Fruit fly (Drosophila melanogaster) whole organism, embryonic: Measurements from ENCODE around the gene CG1998.
A peak's percentile ranks its signal among the peaks of the same experiment; 100 is the strongest.

Experiments used
- B-H1 ChIP-seq: fragments of 200-800 bp; sonication (Bioruptor generic); IDR thresholded peaks from 3 replicates; pipeline ENCODE4 v1.3.6; 2022; ENCODE audit warnings: missing biosample characterization, missing genetic modification characterization
- Bteb2 ChIP-seq: fragments of 200-800 bp; sonication (Bioruptor generic); optimal IDR thresholded peaks from 2 replicates; lab custom pipeline; 2016; ENCODE audit warnings: missing biosample characterization, missing genetic modification characterization
- CG12659 ChIP-seq: fragments of 200-800 bp; sonication (Bioruptor generic); optimal IDR thresholded peaks from 3 replicates; lab custom pipeline; 2017; ENCODE audit warnings: mild to moderate bottlenecking, missing biosample characterization, missing genetic modification reagents, missing genetic modification characterization
- CG13424 ChIP-seq: fragments of 200-800 bp; sonication (Bioruptor generic); optimal IDR thresholded peaks from 2 replicates; lab custom pipeline; 2019; ENCODE audit warnings: missing biosample characterization, mild to moderate bottlenecking, missing genetic modification characterization, moderate library complexity
- CG14667 ChIP-seq: fragments of 200-800 bp; sonication (Bioruptor generic); IDR thresholded peaks from 2 replicates; pipeline ENCODE4 v1.3.6; 2022; ENCODE audit warnings: missing biosample characterization, missing genetic modification characterization
- CG14860 ChIP-seq: fragments of 200-800 bp; sonication (Bioruptor generic); IDR thresholded peaks from 3 replicates; pipeline ENCODE4 v1.3.6; 2022; ENCODE audit warnings: missing biosample characterization, missing genetic modification characterization; ENCODE audit not compliant: partially characterized antibody
- CG16813 ChIP-seq: fragments of 200-800 bp; sonication (Bioruptor generic); IDR thresholded peaks from 3 replicates; pipeline ENCODE4 v1.3.6; 2022; ENCODE audit warnings: missing biosample characterization, missing genetic modification characterization; ENCODE audit not compliant: partially characterized antibody
- CG17328 ChIP-seq: fragments of 200-800 bp; sonication (Bioruptor generic); IDR thresholded peaks from 2 replicates; pipeline ENCODE4 v1.3.6; 2022; ENCODE audit warnings: missing biosample characterization, missing genetic modification characterization
- CG1792 ChIP-seq: fragments of 200-800 bp; sonication (Bioruptor generic); optimal IDR thresholded peaks from 2 replicates; lab custom pipeline; 2016; ENCODE audit warnings: missing biosample characterization, missing genetic modification characterization
- CG18011 ChIP-seq: fragments of 200-800 bp; sonication (Bioruptor generic); optimal IDR thresholded peaks from 2 replicates; lab custom pipeline; 2017; ENCODE audit warnings: missing biosample characterization, missing genetic modification characterization, mild to moderate bottlenecking, moderate library complexity, missing genotype
- CG3065 ChIP-seq: fragments of 200-800 bp; sonication (Bioruptor generic); optimal IDR thresholded peaks from 2 replicates; lab custom pipeline; 2016; ENCODE audit warnings: missing biosample characterization, missing genetic modification characterization
- CG3847 ChIP-seq: fragments of 200-800 bp; sonication (Bioruptor generic); IDR thresholded peaks from 2 replicates; pipeline ENCODE4 v1.3.6; 2022; ENCODE audit warnings: missing biosample characterization, missing genetic modification characterization
- CG5180 ChIP-seq: fragments of 200-800 bp; sonication (Bioruptor generic); optimal IDR thresholded peaks from 3 replicates; lab custom pipeline; 2017; ENCODE audit warnings: missing biosample characterization, missing genetic modification characterization, mild to moderate bottlenecking, moderate library complexity, missing genetic modification reagents
- CG6683 ChIP-seq: fragments of 200-800 bp; sonication (Bioruptor generic); optimal IDR thresholded peaks from 2 replicates; lab custom pipeline; 2017; ENCODE audit warnings: missing biosample characterization, mild to moderate bottlenecking, missing genetic modification characterization, missing genetic modification reagents
- CG7556 ChIP-seq: fragments of 200-800 bp; sonication (Bioruptor generic); optimal IDR thresholded peaks from 2 replicates; lab custom pipeline; 2017; ENCODE audit warnings: missing biosample characterization, mild to moderate bottlenecking, missing genetic modification characterization
- CG8281 ChIP-seq: fragments of 200-800 bp; sonication (Bioruptor generic); optimal IDR thresholded peaks from 2 replicates; lab custom pipeline; 2018; ENCODE audit warnings: missing biosample characterization, mild to moderate bottlenecking, missing genetic modification characterization, moderate library complexity
- CG8388 ChIP-seq: fragments of 200-800 bp; sonication (Bioruptor generic); optimal IDR thresholded peaks from 2 replicates; lab custom pipeline; 2019; ENCODE audit warnings: missing biosample characterization, mild to moderate bottlenecking, missing genetic modification characterization, moderate library complexity
- D19B ChIP-seq: fragments of 200-800 bp; sonication (Bioruptor generic); optimal IDR thresholded peaks from 2 replicates; lab custom pipeline; 2017; ENCODE audit warnings: missing biosample characterization, mild to moderate bottlenecking, missing genetic modification characterization
- Dad ChIP-seq: fragments of 200-800 bp; sonication (Bioruptor generic); optimal IDR thresholded peaks from 3 replicates; lab custom pipeline; 2016; ENCODE audit warnings: missing biosample characterization, missing genetic modification characterization
- Dbx ChIP-seq: fragments of 200-800 bp; sonication (Bioruptor generic); IDR thresholded peaks from 3 replicates; pipeline ENCODE4 v1.3.6; 2022; ENCODE audit warnings: missing biosample characterization, missing genetic modification characterization
- Dfd ChIP-seq, 2 experiments: fragments of >200 bp; optimal IDR thresholded peaks; 2 replicates each; lab custom pipeline; 2017; ENCODE audit warnings: missing biosample characterization in 2 of 2, missing genetic modification characterization in 2 of 2
- Dll ChIP-seq: fragments of 200-800 bp; sonication (Bioruptor generic); IDR thresholded peaks from 4 replicates; pipeline ENCODE4 v1.3.6; 2022; ENCODE audit warnings: missing biosample characterization, missing genetic modification characterization; ENCODE audit not compliant: partially characterized antibody
- GATAe ChIP-seq: fragments of 200-800 bp; sonication (Bioruptor generic); conservative IDR thresholded peaks from 2 replicates; pipeline ENCODE4 v1.3.6; 2022; ENCODE audit warnings: missing biosample characterization, missing genetic modification characterization
- HLHmδ ChIP-seq: fragments of 200-800 bp; sonication (Bioruptor generic); optimal IDR thresholded peaks from 2 replicates; lab custom pipeline; 2018; ENCODE audit warnings: missing biosample characterization, mild to moderate bottlenecking, missing genetic modification characterization, moderate library complexity
- Max ChIP-seq: fragments of 200-800 bp; sonication (Bioruptor generic); optimal IDR thresholded peaks from 2 replicates; lab custom pipeline; 2016; ENCODE audit warnings: missing biosample characterization, mild to moderate bottlenecking, missing genetic modification characterization
- NC2β ChIP-seq: fragments of 200-800 bp; sonication (Bioruptor generic); optimal IDR thresholded peaks from 2 replicates; lab custom pipeline; 2016; ENCODE audit warnings: missing biosample characterization, missing genetic modification characterization
- Nf-YA ChIP-seq: fragments of 200-800 bp; sonication (Bioruptor generic); IDR thresholded peaks from 2 replicates; pipeline ENCODE4 v1.3.6; 2022; ENCODE audit warnings: missing biosample characterization, missing genetic modification characterization
- Oaz ChIP-seq: fragments of 200-800 bp; sonication (Bioruptor generic); IDR thresholded peaks from 2 replicates; pipeline ENCODE4 v1.3.6; 2022; ENCODE audit warnings: missing biosample characterization, missing genetic modification characterization
- Oli ChIP-seq: fragments of 200-800 bp; sonication (Bioruptor generic); optimal IDR thresholded peaks from 2 replicates; lab custom pipeline; 2018; ENCODE audit warnings: missing biosample characterization, mild to moderate bottlenecking, missing genetic modification characterization, moderate library complexity
- Poxn ChIP-seq: fragments of 200-800 bp; sonication (Bioruptor generic); IDR thresholded peaks from 2 replicates; pipeline ENCODE4 v1.3.6; 2022; ENCODE audit warnings: missing biosample characterization, missing genetic modification characterization
- Six4 ChIP-seq: fragments of 200-800 bp; sonication (Bioruptor generic); optimal IDR thresholded peaks from 2 replicates; lab custom pipeline; 2016; ENCODE audit warnings: missing biosample characterization, missing genetic modification characterization
- ab ChIP-seq: fragments of 200-800 bp; sonication (Bioruptor generic); optimal IDR thresholded peaks from 2 replicates; lab custom pipeline; 2016; ENCODE audit warnings: missing biosample characterization, missing genetic modification characterization
- btn ChIP-seq: fragments of 200-800 bp; sonication (Bioruptor generic); optimal IDR thresholded peaks from 2 replicates; lab custom pipeline; 2016; ENCODE audit warnings: missing biosample characterization, missing genetic modification characterization
- dati ChIP-seq: fragments of 200-800 bp; sonication (Bioruptor generic); IDR thresholded peaks from 2 replicates; pipeline ENCODE4 v1.3.6; 2022; ENCODE audit warnings: missing biosample characterization, missing genetic modification characterization
- gsb-n ChIP-seq: fragments of 200-800 bp; sonication (Bioruptor generic); optimal IDR thresholded peaks from 3 replicates; lab custom pipeline; 2018; ENCODE audit warnings: missing biosample characterization, mild to moderate bottlenecking, missing genetic modification characterization
- h ChIP-seq: fragments of >200 bp; optimal IDR thresholded peaks from 2 replicates; lab custom pipeline; 2017
- hkb ChIP-seq, 2 experiments: fragments of 200-800 bp in 1 of 2; fragments of >200 bp in 1 of 2; sonication (Bioruptor generic) in 1 of 2; IDR thresholded peaks in 1 of 2; optimal IDR thresholded peaks in 1 of 2; 2 replicates each; pipeline versions ENCODE4 v1.3.6 to Lab custom; 2017 to 2022; ENCODE audit warnings: missing biosample characterization in 1 of 2, missing genetic modification characterization in 1 of 2
- jumu ChIP-seq: fragments of 200-800 bp; sonication (Bioruptor generic); optimal IDR thresholded peaks from 3 replicates; lab custom pipeline; 2016; ENCODE audit warnings: missing biosample characterization, missing genetic modification characterization
- kni ChIP-seq: fragments of 200-800 bp; sonication (Bioruptor generic); optimal IDR thresholded peaks from 3 replicates; lab custom pipeline; 2017; ENCODE audit warnings: mild to moderate bottlenecking, missing biosample characterization, missing genetic modification reagents, missing genetic modification characterization
- lilli ChIP-seq: fragments of 200-800 bp; sonication (Bioruptor generic); optimal IDR thresholded peaks from 3 replicates; lab custom pipeline; 2016; ENCODE audit warnings: missing biosample characterization, missing genetic modification characterization
- otp ChIP-seq: fragments of 200-800 bp; sonication (Bioruptor generic); IDR thresholded peaks from 3 replicates; pipeline ENCODE4, ENCODE4 v1.3.6; 2022; ENCODE audit warnings: missing biosample characterization, missing genetic modification characterization
- phol ChIP-seq: fragments of 200-800 bp; sonication (Bioruptor generic); optimal IDR thresholded peaks from 3 replicates; lab custom pipeline; 2018; ENCODE audit warnings: missing biosample characterization, mild to moderate bottlenecking, missing genetic modification characterization, moderate library complexity
- prd ChIP-seq, 3 experiments: fragments of >200 bp in 2 of 3; fragments of 200-800 bp in 1 of 3; sonication (Bioruptor generic) in 1 of 3; optimal IDR thresholded peaks in 2 of 3; IDR thresholded peaks in 1 of 3; 2 replicates in 2 of 3; 3 replicates in 1 of 3; pipeline versions ENCODE4 v1.3.6 to Lab custom; 2017 to 2022; ENCODE audit warnings: missing biosample characterization in 1 of 3, missing genetic modification characterization in 1 of 3
- pros ChIP-seq: fragments of 200-800 bp; sonication (Bioruptor generic); optimal IDR thresholded peaks from 3 replicates; lab custom pipeline; 2019; ENCODE audit warnings: missing biosample characterization, mild to moderate bottlenecking, missing genetic modification characterization, moderate library complexity
- sens ChIP-seq: fragments of 200-800 bp; sonication (Bioruptor generic); peaks from one replicate; lab custom pipeline; 2016; ENCODE audit warnings: missing biosample characterization, missing genetic modification characterization
- stc ChIP-seq: fragments of 200-800 bp; sonication (Bioruptor generic); IDR thresholded peaks from 2 replicates; pipeline ENCODE4 v1.3.6; 2022; ENCODE audit warnings: missing biosample characterization, missing genetic modification characterization
- twi ChIP-seq: fragments of 200-800 bp; optimal IDR thresholded peaks from 2 replicates; lab custom pipeline; 2019; ENCODE audit warnings: missing biosample characterization, mild to moderate bottlenecking, missing genetic modification characterization, moderate library complexity

Gene CG1998

DNA sequence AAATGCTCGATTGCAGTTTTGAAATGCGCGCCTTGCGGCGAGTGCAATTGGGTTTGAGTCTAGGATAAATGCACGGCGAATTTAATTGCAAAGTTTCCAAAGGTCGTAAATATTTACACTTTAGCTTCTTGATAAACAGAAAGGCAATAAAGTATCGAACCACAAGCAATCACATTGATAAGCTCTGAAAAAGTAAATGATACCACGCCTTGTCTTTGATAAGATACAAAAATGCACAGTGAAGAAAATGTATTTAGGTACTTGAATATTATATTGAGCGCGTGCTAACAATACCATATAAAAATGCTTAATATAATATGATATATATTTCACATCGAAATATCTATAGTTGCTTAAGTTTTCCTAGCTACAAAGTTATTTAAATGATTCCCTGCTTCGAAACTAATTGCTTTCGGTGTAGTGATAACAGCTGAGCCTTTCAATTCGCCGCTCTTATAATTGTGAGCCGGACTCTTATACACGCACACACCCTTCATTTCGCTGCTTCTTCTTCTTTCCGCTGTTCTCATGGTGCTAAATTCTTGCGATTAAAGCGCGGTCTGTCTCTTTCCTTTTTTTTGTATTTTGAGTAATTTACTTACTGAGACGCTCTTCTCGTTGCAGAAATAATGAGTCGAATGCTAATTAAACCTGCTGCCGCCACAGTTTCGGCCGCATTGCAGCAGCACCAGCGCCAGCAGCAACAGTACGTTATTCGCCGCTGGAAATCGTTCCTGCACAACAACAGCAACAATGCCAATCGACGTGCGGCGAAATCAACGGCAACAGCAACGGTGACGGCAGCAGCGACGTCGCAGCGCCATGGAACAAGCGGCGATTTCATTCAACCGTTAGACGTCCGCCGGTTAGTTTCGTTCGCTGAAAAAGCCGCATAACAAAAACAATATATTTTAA is 39.4 kb downstream of the CG1998 start (continued):
- TF ChIP-seq CG14860 (GFP tag; lab: Robert Waterston, UW) (no peak), Poxn (GFP tag; lab: Robert Waterston, UW) (no peak), twi (tag; lab: Kevin White, UChicago) (peak; percentile 66), CG7556 (GFP tag; lab: Kevin White, UChicago) (peak; percentile 89), CG3065 (peak; percentile 40), kni (GFP tag; lab: Kevin White, UChicago) (peak; percentile 35), CG6683 (peak; percentile 67), jumu (GFP tag; lab: Kevin White, UChicago) (no peak), pros (GFP tag; lab: Kevin White, UChicago) (peak; percentile 62), Bteb2 (GFP tag; lab: Kevin White, UChicago) (peak; percentile 29), CG17328 (GFP tag; lab: Robert Waterston, UW) (peak; percentile 81), HLHmδ (GFP tag; lab: Kevin White, UChicago) (no peak), lilli (GFP tag; lab: Kevin White, UChicago) (peak; percentile 32), CG1792 (GFP tag; lab: Kevin White, UChicago) (peak; percentile 7), Dbx (GFP tag; lab: Robert Waterston, UW) (peak; percentile 77), CG5180 (peak; percentile 64), prd (optimal IDR thresholded peaks at IDR 0.05; lab: Kevin White, UChicago) (no peak), prd (GFP tag; IDR thresholded peaks at IDR 0.05; lab: Robert Waterston, UW) (peak; percentile 82), Nf-YA (0 out of 2 replicates have a peak, but pooled peaks have one; percentile 41), CG16813 (no peak), dati (GFP tag; lab: Robert Waterston, UW) (0 out of 2 replicates have a peak, but pooled peaks have one; percentile 2), h (no peak), otp (GFP tag; lab: Robert Waterston, UW) (peak; percentile 81; the same call in 2 of the 3 replicates), hkb (optimal IDR thresholded peaks at IDR 0.05; lab: Kevin White, UChicago) (no peak), hkb (GFP tag; IDR thresholded peaks at IDR 0.05; lab: Robert Waterston, UW) (peak; percentile 90), CG13424 (tag; lab: Kevin White, UChicago) (peak; percentile 89), B-H1 (GFP tag; lab: Robert Waterston, UW) (peak; percentile 75; the same call in 2 of the 3 replicates), CG14667 (GFP tag; lab: Robert Waterston, UW) (peak; percentile 71), Dfd (GFP tag; optimal IDR thresholded peaks at IDR 0.05; lab: Kevin White, UChicago) (no peak), Dad (GFP tag; lab: Kevin White, UChicago) (no peak), btn (GFP tag; lab: Kevin White, UChicago) (no peak), CG18011 (GFP tag; lab: Kevin White, UChicago) (peak; percentile 33), Oaz (GFP tag; lab: Robert Waterston, UW) (peak; percentile 68), Max (GFP tag; lab: Kevin White, UChicago) (peak; percentile 79), CG3847 (GFP tag; lab: Robert Waterston, UW) (peak; percentile 73), CG12659 (peak; percentile 82), sens (GFP tag; lab: Kevin White, UChicago) (peak; percentile 91), CG8281 (tag; lab: Kevin White, UChicago) (peak; percentile 18), NC2β (GFP tag; lab: Kevin White, UChicago) (peak; percentile 0), GATAe (GFP tag; lab: Robert Waterston, UW) (peak; percentile 97), stc (GFP tag; lab: Robert Waterston, UW) (peak; percentile 81), CG8388 (GFP tag; lab: Kevin White, UChicago) (peak; percentile 88), phol (tag; lab: Kevin White, UChicago) (peak; percentile 85), gsb-n (tag; lab: Kevin White, UChicago) (peak; percentile 83), ab (GFP tag; lab: Kevin White, UChicago) (peak; percentile 18), Oli (tag; lab: Kevin White, UChicago) (peak; percentile 87), Six4 (GFP tag; lab: Kevin White, UChicago) (peak; percentile 77), Dll (GFP tag; lab: Robert Waterston, UW) (no peak), D19B (GFP tag; lab: Kevin White, UChicago) (peak; percentile 67)
